Worm (Caenorhabditis elegans) whole organism, young adult: ENCODE results near the gene R144.13.
"Not testable (repeated sequence)": the region's sequence is repeated elsewhere in the genome, so short reads cannot be mapped to it uniquely, and the experiment has no call there.

Experiments used
- B0019.2 ChIP-seq: fragments of 200-800 bp; sonication (Bioruptor generic); conservative IDR thresholded peaks from 2 replicates; pipeline ENCODE4 v1.3.6; 2022; ENCODE audit warnings: missing genetic modification reagents, missing genetic modification characterization, missing compliant biosample characterization
- B0035.1 ChIP-seq: sonication (generic microtip); optimal IDR thresholded peaks from 2 replicates; lab custom pipeline; 2016; ENCODE audit warnings: missing genetic modification characterization, mild to moderate bottlenecking, missing compliant biosample characterization, missing genotype, missing genetic modification reagents
- B0261.1 ChIP-seq: sonication (generic microtip); optimal IDR thresholded peaks from 2 replicates; lab custom pipeline; 2016; ENCODE audit warnings: mild to moderate bottlenecking, missing genetic modification characterization, moderate library complexity, missing compliant biosample characterization
- C06A6.2 ChIP-seq: fragments of 200-800 bp; sonication (Bioruptor generic); conservative IDR thresholded peaks from 2 replicates; pipeline ENCODE4 v1.3.6; 2022; ENCODE audit warnings: missing genetic modification characterization, missing compliant biosample characterization
- C17E4.6 ChIP-seq: fragments of 200-800 bp; sonication (Bioruptor generic); IDR thresholded peaks from 2 replicates; pipeline ENCODE4 v1.3.6; 2022; ENCODE audit warnings: missing genetic modification reagents, missing genetic modification characterization, missing compliant biosample characterization
- D2030.7 ChIP-seq: fragments of 200-800 bp; sonication (Bioruptor generic); IDR thresholded peaks from 2 replicates; pipeline ENCODE4 v1.3.6; 2022; ENCODE audit warnings: missing genetic modification reagents, missing genetic modification characterization, missing compliant biosample characterization
- K11D2.4 ChIP-seq: fragments of 200-800 bp; sonication (Bioruptor generic); IDR thresholded peaks from 2 replicates; pipeline ENCODE4 v1.3.6; 2022; ENCODE audit warnings: missing genetic modification reagents, missing genetic modification characterization, missing compliant biosample characterization
- K12H6.12 ChIP-seq: fragments of 200-800 bp; sonication (Bioruptor generic); optimal IDR thresholded peaks from 2 replicates; lab custom pipeline; 2018; ENCODE audit warnings: mild to moderate bottlenecking, missing genetic modification characterization, missing compliant biosample characterization
- Y53G8AR.9 ChIP-seq: fragments of 200-800 bp; sonication (Bioruptor generic); conservative IDR thresholded peaks from 2 replicates; pipeline ENCODE4 v1.3.6; 2022; ENCODE audit warnings: missing genetic modification reagents, missing genetic modification characterization, missing compliant biosample characterization
- Y56A3A.18 ChIP-seq: fragments of 200-800 bp; sonication (Bioruptor generic); IDR thresholded peaks from 2 replicates; pipeline ENCODE4 v1.3.6; 2022; ENCODE audit warnings: missing genetic modification reagents, missing genetic modification characterization, missing compliant biosample characterization
- Y79H2A.3 ChIP-seq: fragments of 200-800 bp; sonication (Bioruptor generic); conservative IDR thresholded peaks from 2 replicates; pipeline ENCODE4 v1.3.6; 2022; ENCODE audit warnings: missing genetic modification reagents, missing genetic modification characterization, missing compliant biosample characterization
- aptf-3 ChIP-seq: fragments of 200-800 bp; sonication (Bioruptor generic); IDR thresholded peaks from 2 replicates; pipeline ENCODE4 v1.3.6; 2022; ENCODE audit warnings: missing genetic modification characterization, missing compliant biosample characterization
- atf-7 ChIP-seq: sonication (generic microtip); optimal IDR thresholded peaks from 2 replicates; lab custom pipeline; 2017; ENCODE audit warnings: mild to moderate bottlenecking, missing genetic modification characterization, missing compliant biosample characterization
- attf-3 ChIP-seq: fragments of 200-800 bp; sonication (Bioruptor generic); conservative IDR thresholded peaks from 2 replicates; pipeline ENCODE4 v1.3.6; 2022; ENCODE audit warnings: missing genetic modification reagents, missing genetic modification characterization, missing compliant biosample characterization
- bed-1 ChIP-seq: fragments of 200-800 bp; sonication (Bioruptor generic); IDR thresholded peaks from 2 replicates; pipeline ENCODE4 v1.3.6; 2022; ENCODE audit warnings: missing genetic modification reagents, missing genetic modification characterization, missing compliant biosample characterization
- cebp-2 ChIP-seq: fragments of 200-800 bp; sonication (Bioruptor generic); IDR thresholded peaks from 2 replicates; pipeline ENCODE4 v1.3.6; 2022; ENCODE audit warnings: missing genetic modification characterization, missing compliant biosample characterization
- dpff-1 ChIP-seq: sonication (generic microtip); optimal IDR thresholded peaks from 2 replicates; lab custom pipeline; 2017; ENCODE audit warnings: mild to moderate bottlenecking, missing genetic modification characterization, missing compliant biosample characterization
- dpl-1 ChIP-seq: fragments of 150-350 bp; optimal IDR thresholded peaks from 2 replicates; lab custom pipeline; 2014; ENCODE audit warnings: missing biosample characterization, missing genetic modification reagents, missing genetic modification characterization
- egl-18 ChIP-seq: fragments of 200-800 bp; sonication (Bioruptor generic); IDR thresholded peaks from 2 replicates; pipeline ENCODE4 v1.3.6; 2022; ENCODE audit warnings: missing genetic modification reagents, missing genetic modification characterization, missing compliant biosample characterization
- hrde-1 ChIP-seq: sonication (generic microtip); optimal IDR thresholded peaks from 2 replicates; lab custom pipeline; 2016; ENCODE audit warnings: missing genetic modification characterization, mild to moderate bottlenecking, missing compliant biosample characterization, moderate library complexity, missing genotype, missing genetic modification reagents, borderline replicate concordance
- lag-1 ChIP-seq: fragments of 200-800 bp; sonication (Bioruptor generic); IDR thresholded peaks from 2 replicates; pipeline ENCODE4 v1.3.6; 2022; ENCODE audit warnings: missing genetic modification reagents, missing genetic modification characterization, missing compliant biosample characterization
- let-607 ChIP-seq, 2 experiments: fragments of 200-800 bp in 1 of 2; sonication (Bioruptor generic) in 1 of 2; sonication (generic microtip) in 1 of 2; optimal IDR thresholded peaks; 2 replicates each; lab custom pipeline; 2016 to 2018; ENCODE audit warnings: mild to moderate bottlenecking in 2 of 2, missing compliant biosample characterization in 2 of 2, missing genetic modification characterization in 2 of 2, moderate library complexity in 2 of 2, missing genotype in 1 of 2
- lin-54 ChIP-seq: fragments of 200-800 bp; sonication (Bioruptor generic); optimal IDR thresholded peaks from 2 replicates; lab custom pipeline; 2018; ENCODE audit warnings: mild to moderate bottlenecking, missing genetic modification characterization, missing compliant biosample characterization
- lir-1 ChIP-seq: fragments of 200-800 bp; sonication (Bioruptor generic); conservative IDR thresholded peaks from 2 replicates; pipeline ENCODE4 v1.3.6; 2022; ENCODE audit warnings: missing genetic modification reagents, missing genetic modification characterization, missing compliant biosample characterization
- madf-8 ChIP-seq: fragments of 200-800 bp; sonication (Bioruptor generic); conservative IDR thresholded peaks from 2 replicates; pipeline ENCODE4 v1.3.6; 2022; ENCODE audit warnings: missing genetic modification reagents, missing genetic modification characterization, missing compliant biosample characterization
- nfya-2 ChIP-seq: fragments of 200-800 bp; sonication (Bioruptor generic); IDR thresholded peaks from 2 replicates; pipeline ENCODE4 v1.3.6; 2022; ENCODE audit warnings: missing genetic modification reagents, missing genetic modification characterization, missing compliant biosample characterization
- nhr-120 ChIP-seq: fragments of 200-800 bp; sonication (Bioruptor generic); IDR thresholded peaks from 2 replicates; pipeline ENCODE4 v1.3.6; 2022; ENCODE audit warnings: missing genetic modification characterization, missing compliant biosample characterization
- nhr-179 ChIP-seq: sonication (generic microtip); optimal IDR thresholded peaks from 2 replicates; lab custom pipeline; 2016; ENCODE audit warnings: mild to moderate bottlenecking, missing genetic modification characterization, missing compliant biosample characterization
- nhr-27 ChIP-seq: fragments of 200-800 bp; sonication (Bioruptor generic); optimal IDR thresholded peaks from 2 replicates; lab custom pipeline; 2018; ENCODE audit warnings: mild to moderate bottlenecking, missing genetic modification characterization, moderate library complexity, missing compliant biosample characterization
- rcor-1 ChIP-seq: fragments of 200-800 bp; sonication (Bioruptor generic); IDR thresholded peaks from 2 replicates; pipeline ENCODE4 v1.3.6; 2022; ENCODE audit warnings: missing genetic modification reagents, missing genetic modification characterization, missing compliant biosample characterization
- rec-8 ChIP-seq, 2 experiments: sonication (generic microtip); optimal IDR thresholded peaks; 2 replicates each; lab custom pipeline; 2016; ENCODE audit warnings: mild to moderate bottlenecking in 2 of 2, missing genetic modification characterization in 2 of 2, missing genetic modification reagents in 2 of 2, missing genotype in 2 of 2, missing biosample characterization in 1 of 2, missing compliant biosample characterization in 1 of 2, moderate library complexity in 1 of 2
- rpc-1 ChIP-seq, 2 experiments: fragments of 150-350 bp in 1 of 2; sonication (generic microtip) in 1 of 2; optimal IDR thresholded peaks; 2 replicates each; lab custom pipeline; 2014 to 2018; ENCODE audit warnings: missing biosample characterization in 1 of 2, missing genetic modification characterization in 1 of 2, missing genetic modification reagents in 1 of 2, missing genotype in 1 of 2
- snpc-4 ChIP-seq, 5 experiments: fragments of 150-350 bp in 1 of 5; sonication (generic microtip) in 4 of 5; optimal IDR thresholded peaks; 2 replicates each; lab custom pipeline; 2014 to 2018; ENCODE audit warnings: missing genetic modification characterization in 5 of 5, missing biosample characterization in 3 of 5, antibody characterized with exemption in 2 of 5, mild to moderate bottlenecking in 2 of 5, missing compliant biosample characterization in 2 of 5, missing genotype in 2 of 5, moderate library complexity in 2 of 5, missing genetic modification reagents in 1 of 5
- sptf-2 ChIP-seq: fragments of 200-800 bp; sonication (Bioruptor generic); optimal IDR thresholded peaks from 2 replicates; lab custom pipeline; 2018; ENCODE audit warnings: mild to moderate bottlenecking, missing genetic modification characterization, missing compliant biosample characterization
- tbx-9 ChIP-seq: sonication (generic microtip); optimal IDR thresholded peaks from 2 replicates; lab custom pipeline; 2016; ENCODE audit warnings: borderline replicate concordance, missing genetic modification characterization, inconsistent platforms, missing compliant biosample characterization
- unc-62 ChIP-seq: fragments of 150-350 bp; optimal IDR thresholded peaks from 2 replicates; lab custom pipeline; 2014; ENCODE audit warnings: missing biosample characterization, missing genetic modification reagents, missing genetic modification characterization
- xnd-1 ChIP-seq: sonication (generic microtip); optimal IDR thresholded peaks from 2 replicates; lab custom pipeline; 2016; ENCODE audit warnings: missing genotype, missing genetic modification reagents, missing genetic modification characterization, missing compliant biosample characterization
- zim-3 ChIP-seq: sonication (generic microtip); optimal IDR thresholded peaks from 2 replicates; lab custom pipeline; 2017; ENCODE audit warnings: mild to moderate bottlenecking, missing genetic modification characterization, moderate library complexity, missing compliant biosample characterization
- ztf-22 ChIP-seq: fragments of 200-800 bp; sonication (Bioruptor generic); optimal IDR thresholded peaks from 2 replicates; lab custom pipeline; 2018; ENCODE audit warnings: mild to moderate bottlenecking, missing genetic modification characterization, moderate library complexity, missing compliant biosample characterization
- ztf-25 ChIP-seq: fragments of 200-800 bp; sonication (Bioruptor generic); IDR thresholded peaks from 2 replicates; pipeline ENCODE4 v1.3.6; 2022; ENCODE audit warnings: missing genetic modification reagents, missing genetic modification characterization, missing compliant biosample characterization

Gene R144.13

ce11 chrIII:5022964-5023363 is at the start of gene R144.13:
Gene R144.13 (plus strand): TSS chrIII:5023264.
- TF ChIP-seq Y79H2A.3 (GFP tag; lab: Robert Waterston, UW) (no peak), attf-3 (GFP tag; lab: Robert Waterston, UW) (no peak), ztf-25 (no peak), nhr-120 (no peak), let-607 (tag; optimal IDR thresholded peaks at IDR 0.05; lab: Kevin White, UChicago) (no peak), Y53G8AR.9 (GFP tag; lab: Robert Waterston, UW) (no peak), lin-54 (no peak), nfya-2 (GFP tag; lab: Robert Waterston, UW) (no peak)

DNA sequence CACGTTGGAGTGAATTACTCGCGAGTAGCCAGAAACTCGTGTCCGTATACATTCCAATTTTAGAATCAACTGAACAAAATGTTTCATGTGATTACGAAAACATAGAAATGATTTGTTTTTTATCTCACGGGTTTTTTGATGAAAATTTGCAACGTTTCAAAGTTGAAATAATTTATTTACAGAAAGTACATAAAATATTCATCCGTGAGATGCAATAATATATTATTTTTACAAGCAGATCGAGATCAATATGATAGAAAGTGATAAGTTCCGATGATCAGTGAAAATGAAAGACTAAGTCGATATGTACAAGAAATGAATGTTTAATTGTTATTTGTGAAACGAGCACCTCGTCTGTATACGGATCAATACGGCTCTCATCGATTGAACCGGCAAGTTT is 42.7 kb upstream of the R144.13 start, which contains the start of gene C27F2.6:
Gene C27F2.6, minus strand, starts transcription at position 101 of the 400 bp plus-strand sequence.
- TF ChIP-seq ztf-25; Y56A3A.18 (GFP tag; lab: Robert Waterston, UW); attf-3 (GFP tag; lab: Robert Waterston, UW): not testable (repeated sequence)

ce11 chrIII:4983961-4984360 is 39.1 kb upstream of the R144.13 start:
- TF ChIP-seq Y53G8AR.9 (GFP tag; lab: Robert Waterston, UW): no peak
- no peak for TF ChIP-seq bed-1 (GFP tag; lab: Robert Waterston, UW)
- TF ChIP-seq B0261.1: no peak
- no peak for TF ChIP-seq B0019.2 (GFP tag; lab: Robert Waterston, UW)
- TF ChIP-seq K11D2.4 (GFP tag; lab: Robert Waterston, UW): no peak
- no peak for TF ChIP-seq cebp-2 (GFP tag; lab: Robert Waterston, UW)
- TF ChIP-seq egl-18 (GFP tag; lab: Robert Waterston, UW): no peak
- no peak for TF ChIP-seq zim-3 (tag; lab: Kevin White, UChicago)
- TF ChIP-seq rcor-1 (GFP tag; lab: Robert Waterston, UW): no peak
- no peak for TF ChIP-seq rec-8 (tag; optimal IDR thresholded peaks at IDR 0.05; lab: Kevin White, UChicago)
- TF ChIP-seq Y79H2A.3 (GFP tag; lab: Robert Waterston, UW): no peak
- no peak for TF ChIP-seq atf-7
- no peak for TF ChIP-seq C17E4.6 (GFP tag; lab: Robert Waterston, UW)
- no peak for TF ChIP-seq xnd-1 (tag; lab: Kevin White, UChicago)
- TF ChIP-seq lag-1: no peak

DNA sequence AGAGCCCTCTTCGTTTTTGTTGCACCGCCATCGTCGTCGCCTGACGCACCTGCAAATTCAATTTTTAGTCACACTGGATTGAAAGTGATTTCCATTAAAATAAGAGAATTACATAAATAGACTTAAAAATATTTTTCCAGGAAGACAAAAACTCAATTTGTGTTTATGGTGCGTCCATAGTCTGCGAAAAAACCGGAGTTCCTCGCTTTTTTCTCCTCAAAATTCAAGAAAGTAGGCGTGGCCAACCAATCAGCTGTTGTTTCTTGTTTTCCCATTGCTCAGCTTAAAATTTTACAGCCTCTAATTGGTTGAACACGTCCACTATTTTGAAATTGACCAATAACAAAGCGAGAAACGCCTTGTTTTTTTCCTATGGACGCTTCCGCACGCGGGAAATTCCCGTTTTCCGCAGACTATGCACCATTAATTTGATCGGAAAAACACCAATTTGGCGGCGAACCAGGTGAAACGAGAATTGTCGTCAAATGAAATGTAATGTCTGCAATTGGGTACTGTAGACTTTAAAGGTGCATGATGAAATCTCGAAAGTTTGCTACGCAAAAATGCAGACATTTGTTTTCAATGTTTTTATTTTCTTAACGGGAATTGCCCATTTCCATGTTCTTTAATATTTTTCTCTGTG is 38.5 kb upstream of the R144.13 start, which contains the start of gene C27F2.7:
Gene C27F2.7, minus strand, starts transcription at position 51 of the 643 bp plus-strand sequence.
- TF ChIP-seq K12H6.12 (no peak), rpc-1 (optimal IDR thresholded peaks at IDR 0.05; lab: Kevin White, UChicago) (no peak), rpc-1 (tag; optimal IDR thresholded peaks at IDR 0.05; lab: Kevin White, UChicago) (no peak), nhr-120 (no peak), aptf-3 (GFP tag; lab: Robert Waterston, UW) (no peak), nhr-27 (no peak), B0035.1 (no peak), dpff-1 (tag; lab: Kevin White, UChicago) (no peak), madf-8 (GFP tag; lab: Robert Waterston, UW) (peak; percentile 90), Y53G8AR.9 (GFP tag; lab: Robert Waterston, UW) (0 out of 2 replicates have a peak, but pooled peaks have one; percentile 57), tbx-9 (tag; lab: Kevin White, UChicago) (no peak), sptf-2 (GFP tag; lab: Kevin White, UChicago) (no peak), dpl-1 (peak; percentile 47), C17E4.6 (GFP tag; lab: Robert Waterston, UW) (peak; percentile 71; the same call in 1 of the 2 replicates), nhr-179 (tag; lab: Kevin White, UChicago) (no peak), hrde-1 (tag; lab: Kevin White, UChicago) (peak; percentile 29), snpc-4 (GFP tag; optimal IDR thresholded peaks at IDR 0.05; lab: Kevin White, UChicago) (no peak), snpc-4 (tag; optimal IDR thresholded peaks at IDR 0.05; lab: Kevin White, UChicago) (no peak), B0261.1 (no peak), unc-62 (GFP tag; lab: Kevin White, UChicago) (no peak), C06A6.2 (GFP tag; lab: Robert Waterston, UW) (no peak), ztf-22 (GFP tag; lab: Kevin White, UChicago) (no peak), lir-1 (GFP tag; lab: Robert Waterston, UW) (no peak), D2030.7 (GFP tag; lab: Robert Waterston, UW) (peak; percentile 79)
